Fruit fly (Drosophila melanogaster) whole organism, wandering third instar larva: ENCODE data around the gene Prosbeta2.

Source experiments
- CG9705 ChIP-seq: fragments of 200-800 bp; sonication (Bioruptor generic); optimal IDR thresholded peaks from 2 replicates; lab custom pipeline; 2018; ENCODE audit warnings: missing biosample characterization, mild to moderate bottlenecking, missing genetic modification characterization
- Dfd ChIP-seq: fragments of >200 bp; optimal IDR thresholded peaks from 2 replicates; lab custom pipeline; 2017; ENCODE audit warnings: missing biosample characterization, missing genetic modification characterization
- Hr83 ChIP-seq: fragments of 200-300 bp; sonication (Bioruptor generic); optimal IDR thresholded peaks from 2 replicates; lab custom pipeline; 2016; ENCODE audit warnings: missing biosample characterization, mild to moderate bottlenecking, missing genetic modification characterization, moderate library complexity; ENCODE audit not compliant: poor library complexity, severe bottlenecking
- Mio ChIP-seq: sonication (Bioruptor generic); optimal IDR thresholded peaks from 2 replicates; lab custom pipeline; 2016; ENCODE audit warnings: missing biosample characterization, missing genetic modification characterization
- Sp1 ChIP-seq: fragments of 200-800 bp; sonication (Bioruptor generic); optimal IDR thresholded peaks from 3 replicates; lab custom pipeline; 2019; ENCODE audit warnings: missing biosample characterization, mild to moderate bottlenecking, missing genetic modification characterization, moderate library complexity
- pan ChIP-seq: fragments of >200 bp; optimal IDR thresholded peaks from 2 replicates; lab custom pipeline; 2017
- psq ChIP-seq: fragments of 200-800 bp; sonication (Bioruptor generic); optimal IDR thresholded peaks from 3 replicates; lab custom pipeline; 2017; ENCODE audit warnings: missing biosample characterization, mild to moderate bottlenecking, missing genetic modification characterization, moderate library complexity
- usp ChIP-seq: fragments of >200 bp; optimal IDR thresholded peaks from 2 replicates; lab custom pipeline; 2017; ENCODE audit warnings: missing biosample characterization, missing genetic modification characterization

- TF ChIP-seq CG9705 (GFP tag; lab: Kevin White, UChicago) (no peak), pan (lab: Kevin White, UChicago) (no peak), Hr83 (no peak), usp (GFP tag; lab: Kevin White, UChicago) (no peak), Sp1 (GFP tag; lab: Kevin White, UChicago) (no peak), psq (GFP tag; lab: Kevin White, UChicago) (no peak), Dfd (GFP tag; lab: Kevin White, UChicago) (no peak), Mio (GFP tag; lab: Kevin White, UChicago) (no peak)
Observed at dm6 chr3L:15045114-15045513, 45.4 kb downstream of the Prosbeta2 start.
